Fruit fly (Drosophila melanogaster) whole organism, embryonic: ENCODE measurements around the gene Eip75B.

Source experiments
- CG1024 ChIP-seq: fragments of 200-800 bp; sonication (Bioruptor generic); IDR thresholded peaks from 2 replicates; pipeline ENCODE4 v1.3.6; 2022; ENCODE audit warnings: missing biosample characterization, missing genetic modification characterization
- CG11093 ChIP-seq: fragments of 200-800 bp; sonication (Bioruptor generic); IDR thresholded peaks from 3 replicates; pipeline ENCODE4 v1.3.6; 2022; ENCODE audit warnings: missing biosample characterization, missing genetic modification characterization
- CG11504 ChIP-seq: fragments of 200-800 bp; sonication (Bioruptor generic); optimal IDR thresholded peaks from 3 replicates; lab custom pipeline; 2019; ENCODE audit warnings: missing biosample characterization, mild to moderate bottlenecking, missing genetic modification characterization, moderate library complexity
- CG12155 ChIP-seq: fragments of 200-800 bp; sonication (Bioruptor generic); optimal IDR thresholded peaks from 3 replicates; lab custom pipeline; 2016; ENCODE audit warnings: missing biosample characterization, missing genetic modification characterization
- CG12299 ChIP-seq: fragments of 200-800 bp; sonication (Bioruptor generic); optimal IDR thresholded peaks from 2 replicates; lab custom pipeline; 2018; ENCODE audit warnings: missing biosample characterization, mild to moderate bottlenecking, missing genetic modification characterization
- CG12391 ChIP-seq: fragments of 200-800 bp; sonication (Bioruptor generic); optimal IDR thresholded peaks from 3 replicates; lab custom pipeline; 2018; ENCODE audit warnings: missing biosample characterization, mild to moderate bottlenecking, missing genetic modification characterization, moderate library complexity
- CG13424 ChIP-seq: fragments of 200-800 bp; sonication (Bioruptor generic); optimal IDR thresholded peaks from 2 replicates; lab custom pipeline; 2019; ENCODE audit warnings: missing biosample characterization, mild to moderate bottlenecking, missing genetic modification characterization, moderate library complexity
- CG14050 ChIP-seq: fragments of 200-800 bp; sonication (Bioruptor generic); IDR thresholded peaks from 3 replicates; pipeline ENCODE4 v1.3.6; 2022; ENCODE audit warnings: missing biosample characterization, missing genetic modification characterization
- CG14710 ChIP-seq: fragments of 200-800 bp; sonication (Bioruptor generic); optimal IDR thresholded peaks from 3 replicates; lab custom pipeline; 2019; ENCODE audit warnings: missing biosample characterization, mild to moderate bottlenecking, missing genetic modification characterization, moderate library complexity
- CG14965 ChIP-seq: fragments of 200-800 bp; sonication (Bioruptor generic); optimal IDR thresholded peaks from 2 replicates; lab custom pipeline; 2016; ENCODE audit warnings: missing biosample characterization, missing genetic modification characterization, borderline replicate concordance
- CG17328 ChIP-seq: fragments of 200-800 bp; sonication (Bioruptor generic); IDR thresholded peaks from 2 replicates; pipeline ENCODE4 v1.3.6; 2022; ENCODE audit warnings: missing biosample characterization, missing genetic modification characterization
- CG17361 ChIP-seq: fragments of 200-800 bp; sonication (Bioruptor generic); IDR thresholded peaks from 3 replicates; pipeline ENCODE4 v1.3.6; 2022; ENCODE audit warnings: missing biosample characterization, missing genetic modification characterization
- CG17802 ChIP-seq: fragments of 200-800 bp; sonication (Bioruptor generic); optimal IDR thresholded peaks from 2 replicates; lab custom pipeline; 2018; ENCODE audit warnings: missing biosample characterization, mild to moderate bottlenecking, missing genetic modification characterization, moderate library complexity
- CG17829 ChIP-seq: fragments of 200-800 bp; optimal IDR thresholded peaks from 2 replicates; lab custom pipeline; 2019; ENCODE audit warnings: missing biosample characterization, mild to moderate bottlenecking, missing genetic modification characterization, moderate library complexity
- CG18262 ChIP-seq: fragments of 200-800 bp; optimal IDR thresholded peaks from 3 replicates; lab custom pipeline; 2019; ENCODE audit warnings: missing biosample characterization, mild to moderate bottlenecking, missing genetic modification characterization, moderate library complexity
- CG18764 ChIP-seq: fragments of 200-800 bp; sonication (Bioruptor generic); optimal IDR thresholded peaks from 3 replicates; lab custom pipeline; 2016; ENCODE audit warnings: missing biosample characterization, missing genetic modification characterization
- CG2875 ChIP-seq: fragments of 200-800 bp; sonication (Bioruptor generic); optimal IDR thresholded peaks from 2 replicates; lab custom pipeline; 2017; ENCODE audit warnings: missing biosample characterization, mild to moderate bottlenecking, missing genetic modification characterization, missing genetic modification reagents
- CG31224 ChIP-seq: fragments of 200-800 bp; sonication (Bioruptor generic); IDR thresholded peaks from 2 replicates; pipeline ENCODE4 v1.3.6; 2022; ENCODE audit warnings: missing biosample characterization, missing genetic modification characterization
- CG3407 ChIP-seq: fragments of 200-800 bp; sonication (Bioruptor generic); optimal IDR thresholded peaks from 2 replicates; lab custom pipeline; 2018; ENCODE audit warnings: missing biosample characterization, mild to moderate bottlenecking, missing genetic modification characterization
- CG3847 ChIP-seq: fragments of 200-800 bp; sonication (Bioruptor generic); IDR thresholded peaks from 2 replicates; pipeline ENCODE4 v1.3.6; 2022; ENCODE audit warnings: missing biosample characterization, missing genetic modification characterization
- CG4328 ChIP-seq: fragments of 200-800 bp; sonication (Bioruptor generic); optimal IDR thresholded peaks from 3 replicates; lab custom pipeline; 2017; ENCODE audit warnings: missing biosample characterization, missing genetic modification reagents, missing genetic modification characterization
- CG43689 ChIP-seq: fragments of 200-800 bp; sonication (Bioruptor generic); IDR thresholded peaks from 2 replicates; pipeline ENCODE4 v1.3.6; 2022; ENCODE audit warnings: missing biosample characterization, missing genetic modification characterization
- CG6683 ChIP-seq: fragments of 200-800 bp; sonication (Bioruptor generic); optimal IDR thresholded peaks from 2 replicates; lab custom pipeline; 2017; ENCODE audit warnings: missing biosample characterization, mild to moderate bottlenecking, missing genetic modification characterization, missing genetic modification reagents
- CG8924 ChIP-seq: fragments of 200-800 bp; optimal IDR thresholded peaks from 3 replicates; lab custom pipeline; 2019; ENCODE audit warnings: missing biosample characterization, mild to moderate bottlenecking, missing genetic modification characterization, moderate library complexity
- CoRest ChIP-seq: fragments of 200-800 bp; sonication (Bioruptor generic); optimal IDR thresholded peaks from 3 replicates; lab custom pipeline; 2018; ENCODE audit warnings: missing biosample characterization, mild to moderate bottlenecking, missing genetic modification characterization, moderate library complexity
- Dref ChIP-seq: fragments of 200-800 bp; sonication (Bioruptor generic); IDR thresholded peaks from 2 replicates; pipeline ENCODE4 v1.3.6; 2022; ENCODE audit warnings: missing biosample characterization, missing genetic modification characterization
- E2f2 ChIP-seq: fragments of 200-800 bp; sonication (Bioruptor generic); IDR thresholded peaks from 2 replicates; pipeline ENCODE4 v1.3.6; 2022; ENCODE audit warnings: missing biosample characterization, missing genetic modification characterization
- Fer3 ChIP-seq: fragments of 200-800 bp; sonication (Bioruptor generic); optimal IDR thresholded peaks from 2 replicates; lab custom pipeline; 2018; ENCODE audit warnings: missing biosample characterization, mild to moderate bottlenecking, missing genetic modification characterization, moderate library complexity
- HLH3B ChIP-seq: fragments of 200-800 bp; sonication (Bioruptor generic); IDR thresholded peaks from 2 replicates; pipeline ENCODE4 v1.3.6; 2022; ENCODE audit warnings: missing biosample characterization, missing genetic modification characterization
- Hand ChIP-seq: fragments of 200-800 bp; sonication (Bioruptor generic); optimal IDR thresholded peaks from 2 replicates; lab custom pipeline; 2017; ENCODE audit warnings: mild to moderate bottlenecking, missing biosample characterization, missing genetic modification reagents, missing genetic modification characterization
- Max ChIP-seq: fragments of 200-800 bp; sonication (Bioruptor generic); optimal IDR thresholded peaks from 2 replicates; lab custom pipeline; 2016; ENCODE audit warnings: missing biosample characterization, mild to moderate bottlenecking, missing genetic modification characterization
- PHDP ChIP-seq: fragments of 200-800 bp; sonication (Bioruptor generic); optimal IDR thresholded peaks from 3 replicates; lab custom pipeline; 2018; ENCODE audit warnings: missing biosample characterization, mild to moderate bottlenecking, missing genetic modification characterization, moderate library complexity
- Sox100B ChIP-seq: fragments of 200-800 bp; sonication (Bioruptor generic); optimal IDR thresholded peaks from 3 replicates; lab custom pipeline; 2018; ENCODE audit warnings: missing biosample characterization, mild to moderate bottlenecking, missing genetic modification characterization
- Sox102F ChIP-seq: fragments of 200-800 bp; sonication (Bioruptor generic); optimal IDR thresholded peaks from 2 replicates; lab custom pipeline; 2018; ENCODE audit warnings: missing biosample characterization, mild to moderate bottlenecking, missing genetic modification characterization, moderate library complexity
- Spps ChIP-seq: fragments of 200-800 bp; sonication (Bioruptor generic); optimal IDR thresholded peaks from 2 replicates; lab custom pipeline; 2018; ENCODE audit warnings: missing biosample characterization, mild to moderate bottlenecking, missing genetic modification characterization
- ab ChIP-seq: fragments of 200-800 bp; sonication (Bioruptor generic); optimal IDR thresholded peaks from 2 replicates; lab custom pipeline; 2016; ENCODE audit warnings: missing biosample characterization, missing genetic modification characterization
- amos ChIP-seq: fragments of 200-800 bp; sonication (Bioruptor generic); IDR thresholded peaks from 2 replicates; pipeline ENCODE4 v1.3.6; 2022; ENCODE audit warnings: missing biosample characterization, missing genetic modification characterization; ENCODE audit not compliant: partially characterized antibody
- bsh ChIP-seq, 2 experiments: fragments of 200-800 bp; sonication (Bioruptor generic); optimal IDR thresholded peaks; 2 replicates each; lab custom pipeline; 2017 to 2018; ENCODE audit warnings: mild to moderate bottlenecking in 2 of 2, missing biosample characterization in 2 of 2, missing genetic modification characterization in 2 of 2, moderate library complexity in 1 of 2
- cad ChIP-seq: fragments of >200 bp; optimal IDR thresholded peaks from 2 replicates; lab custom pipeline; 2017; ENCODE audit warnings: missing biosample characterization, missing genetic modification characterization
- cg ChIP-seq: fragments of 200-800 bp; sonication (Bioruptor generic); optimal IDR thresholded peaks from 3 replicates; lab custom pipeline; 2019; ENCODE audit warnings: missing biosample characterization, mild to moderate bottlenecking, missing genetic modification characterization, moderate library complexity
- chm ChIP-seq: fragments of 200-800 bp; sonication (Bioruptor generic); IDR thresholded peaks from 2 replicates; pipeline ENCODE4 v1.3.6; 2022; ENCODE audit warnings: missing biosample characterization, missing genetic modification characterization
- dmrt99B ChIP-seq: fragments of 200-800 bp; sonication (Bioruptor generic); optimal IDR thresholded peaks from 2 replicates; lab custom pipeline; 2018; ENCODE audit warnings: missing biosample characterization, mild to moderate bottlenecking, missing genetic modification characterization, moderate library complexity
- lilli ChIP-seq: fragments of 200-800 bp; sonication (Bioruptor generic); optimal IDR thresholded peaks from 3 replicates; lab custom pipeline; 2016; ENCODE audit warnings: missing biosample characterization, missing genetic modification characterization
- nom ChIP-seq: fragments of 200-800 bp; sonication (Bioruptor generic); optimal IDR thresholded peaks from 2 replicates; lab custom pipeline; 2017; ENCODE audit warnings: missing biosample characterization, missing genetic modification characterization, mild to moderate bottlenecking, moderate library complexity, missing genetic modification reagents
- p53 ChIP-seq: fragments of 200-800 bp; sonication (Bioruptor generic); optimal IDR thresholded peaks from 2 replicates; lab custom pipeline; 2016; ENCODE audit warnings: missing biosample characterization, missing genetic modification characterization
- scrt ChIP-seq: fragments of 200-800 bp; sonication (Bioruptor generic); optimal IDR thresholded peaks from 2 replicates; lab custom pipeline; 2018; ENCODE audit warnings: missing biosample characterization, mild to moderate bottlenecking, missing genetic modification characterization, moderate library complexity
- sens ChIP-seq: fragments of 200-800 bp; sonication (Bioruptor generic); peaks from one replicate; lab custom pipeline; 2016; ENCODE audit warnings: missing biosample characterization, missing genetic modification characterization
- tna ChIP-seq: fragments of 200-800 bp; sonication (Bioruptor generic); IDR thresholded peaks from 2 replicates; pipeline ENCODE4 v1.3.6; 2022; ENCODE audit warnings: missing biosample characterization, missing genetic modification characterization; ENCODE audit not compliant: partially characterized antibody
- ttk ChIP-seq: fragments of 200-800 bp; sonication (Bioruptor generic); IDR thresholded peaks from 2 replicates; pipeline ENCODE4 v2.1.2; 2022; ENCODE audit warnings: missing biosample characterization, missing genetic modification characterization

Gene Eip75B

DNA sequence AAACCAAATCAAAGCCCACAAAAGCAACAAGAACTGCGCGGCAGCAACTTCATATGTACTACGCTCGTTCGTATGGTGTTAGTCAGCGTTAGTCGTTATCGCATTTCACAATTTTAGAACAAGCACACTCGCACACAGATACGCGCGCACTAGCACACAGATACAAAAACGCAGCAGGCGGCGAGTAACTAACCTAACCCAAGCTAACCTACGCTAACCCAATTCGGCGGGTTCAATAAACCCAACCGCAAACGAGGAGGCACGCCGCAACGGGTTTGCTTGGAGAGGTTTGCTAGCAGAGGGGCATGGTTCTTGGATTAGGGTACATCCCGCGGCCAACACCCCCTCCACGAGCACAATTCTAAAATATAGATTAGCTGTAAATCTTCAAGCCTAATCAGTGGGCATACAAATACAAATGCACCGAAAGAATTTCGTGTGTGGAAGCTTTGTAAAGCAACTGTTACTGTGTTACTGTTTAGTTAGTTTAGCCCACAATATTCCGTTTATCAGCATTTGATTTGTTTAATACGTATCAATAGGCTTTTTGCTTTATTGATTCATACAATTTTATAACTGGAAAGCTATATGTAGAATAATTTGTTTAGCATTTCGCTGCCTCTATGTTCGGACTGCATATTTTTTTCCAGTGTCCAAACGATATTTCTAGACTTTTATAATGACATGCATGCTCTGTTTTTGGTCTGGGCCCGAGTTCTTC lies 83.6 kb downstream of the Eip75B start (continued):
- TF ChIP-seq p53 (GFP tag; lab: Kevin White, UChicago) (no peak), CG14050 (GFP tag; lab: Robert Waterston, UW) (no peak), nom (GFP tag; lab: Kevin White, UChicago) (no peak), Hand (GFP tag; lab: Kevin White, UChicago) (no peak), ttk (GFP tag; lab: Robert Waterston, UW) (no peak), CG11504 (tag; lab: Kevin White, UChicago) (peak; percentile 40), cg (GFP tag; lab: Kevin White, UChicago) (peak; percentile 53), CG2875 (GFP tag; lab: Kevin White, UChicago) (peak; percentile 15), lilli (GFP tag; lab: Kevin White, UChicago) (no peak), CG17802 (no peak), Sox100B (GFP tag; lab: Kevin White, UChicago) (peak; percentile 6), CG13424 (tag; lab: Kevin White, UChicago) (peak; percentile 19), tna (GFP tag; lab: Robert Waterston, UW) (no peak), CG1024 (GFP tag; lab: Robert Waterston, UW) (no peak), CG12391 (tag; lab: Kevin White, UChicago) (peak; percentile 19), Spps (peak; percentile 9), CG18764 (GFP tag; lab: Kevin White, UChicago) (no peak), Max (no peak), CG17829 (tag; lab: Kevin White, UChicago) (peak; percentile 18), CG6683 (GFP tag; lab: Kevin White, UChicago) (no peak), CG14710 (tag; lab: Kevin White, UChicago) (peak; percentile 30), sens (GFP tag; lab: Kevin White, UChicago) (peak; percentile 77), scrt (GFP tag; lab: Kevin White, UChicago) (no peak), CG4328 (GFP tag; lab: Kevin White, UChicago) (no peak), bsh (GFP tag; optimal IDR thresholded peaks at IDR 0.05; lab: Kevin White, UChicago) (peak in 1 of 2 experiments; percentile 58), HLH3B (GFP tag; lab: Robert Waterston, UW) (no peak), Sox102F (peak; percentile 31), chm (GFP tag; lab: Robert Waterston, UW) (no peak), CG11093 (no peak), Fer3 (tag; lab: Kevin White, UChicago) (no peak), CG3407 (peak; percentile 5), CoRest (tag; lab: Kevin White, UChicago) (peak; percentile 18), CG3847 (GFP tag; lab: Robert Waterston, UW) (no peak), CG18262 (tag; lab: Kevin White, UChicago) (peak; percentile 37), CG17328 (GFP tag; lab: Robert Waterston, UW) (peak; percentile 9; the same call in 1 of the 2 replicates), amos (no peak), CG14965 (GFP tag; lab: Kevin White, UChicago) (peak; percentile 0), CG31224 (GFP tag; lab: Robert Waterston, UW) (no peak), E2f2 (GFP tag; lab: Robert Waterston, UW) (no peak), CG12299 (tag; lab: Kevin White, UChicago) (no peak), PHDP (tag; lab: Kevin White, UChicago) (peak; percentile 33), CG12155 (GFP tag; lab: Kevin White, UChicago) (no peak), dmrt99B (tag; lab: Kevin White, UChicago) (peak; percentile 21), CG17361 (GFP tag; lab: Robert Waterston, UW) (peak; percentile 56; the same call in 2 of the 3 replicates), CG43689 (no peak), Dref (GFP tag; lab: Robert Waterston, UW) (no peak), cad (no peak), CG8924 (tag; lab: Kevin White, UChicago) (peak; percentile 1), ab (no peak)
